Fruit fly (Drosophila melanogaster): Measurements from ENCODE around the gene CG8042.

dm6 chr3L:7934857-7935256 lies 39.9 kb downstream of the CG8042 start:
- TF ChIP-seq CG8478 (optimal IDR thresholded peaks at IDR 0.05) (no peak), CTCF (optimal IDR thresholded peaks at IDR 0.05) (no peak)
